Worm (Caenorhabditis elegans): ENCODE results near the gene Y39F10C.1.

DNA sequence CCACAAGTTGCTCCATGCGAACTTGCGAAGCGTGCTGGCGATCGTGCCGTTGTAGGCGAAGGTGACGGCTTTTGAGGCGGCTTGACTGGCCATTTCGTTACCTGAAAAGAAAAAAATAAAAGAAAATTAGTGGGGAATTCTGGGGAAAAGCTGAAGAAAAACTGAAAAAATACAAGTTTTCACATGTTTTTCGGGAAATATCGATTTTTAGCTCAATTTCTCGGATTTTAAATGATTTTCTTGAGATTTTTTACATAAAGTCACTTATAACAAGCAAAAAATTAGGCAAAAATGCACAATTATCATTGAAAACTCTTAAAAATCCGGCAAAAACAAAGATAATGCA lies 25.6 kb downstream of the Y39F10C.1 start, which contains the start of gene T02H6.11:
- TF ChIP-seq tbx-11 (GFP tag; IDR thresholded peaks at IDR 0.05) (no peak), ama-1 (optimal IDR thresholded peaks at IDR 0.05) (no peak), flt-1 (GFP tag; IDR thresholded peaks at IDR 0.05) (no peak), tra-4 (tag; optimal IDR thresholded peaks at IDR 0.05) (no peak), ceh-36 (tag; optimal IDR thresholded peaks at IDR 0.05) (no peak), F13C5.2 (tag; optimal IDR thresholded peaks at IDR 0.05) (no peak), pes-1 (GFP tag; IDR thresholded peaks at IDR 0.05) (no peak), aly-1 (tag; optimal IDR thresholded peaks at IDR 0.05) (no peak), sea-1 (GFP tag; conservative IDR thresholded peaks at IDR 0.05) (no peak), ets-7 (tag; optimal IDR thresholded peaks at IDR 0.05) (no peak), B0310.2 (tag; optimal IDR thresholded peaks at IDR 0.05) (no peak), hmg-4 (GFP tag; optimal IDR thresholded peaks at IDR 0.05) (no peak)
